Fruit fly (Drosophila melanogaster): ENCODE measurements around the gene Gp93.

The Gp93 gene

DNA sequence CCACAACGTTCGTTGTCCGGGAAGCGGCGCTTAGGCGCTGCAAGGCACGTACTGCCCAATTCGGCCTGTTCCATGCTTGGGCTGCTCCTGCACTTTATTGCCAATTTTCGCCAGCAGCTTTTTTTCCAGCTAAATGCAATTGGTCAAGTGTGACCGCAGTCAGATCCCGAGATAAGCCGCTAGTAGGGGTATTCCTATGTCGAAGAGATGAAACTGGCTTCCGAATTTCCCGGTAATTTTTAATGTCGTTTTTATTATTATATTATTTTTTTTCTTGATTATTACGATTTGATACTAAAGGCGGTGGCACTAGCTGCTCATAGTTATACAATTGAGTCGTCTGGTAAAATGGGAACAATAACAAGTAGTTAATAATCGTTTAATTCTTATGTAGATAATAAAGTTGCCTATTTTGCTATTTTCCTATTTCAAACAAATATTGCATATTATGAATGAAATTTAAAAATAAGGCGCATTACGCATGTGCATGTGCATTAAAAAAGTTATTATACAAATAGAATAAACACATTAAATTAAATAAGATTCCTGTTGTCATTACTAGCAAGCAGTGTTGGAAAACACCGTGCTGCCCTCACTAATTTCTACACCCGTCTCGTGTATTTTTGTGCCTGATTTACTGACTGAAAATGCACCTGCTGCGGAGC is 32.0 kb upstream of the Gp93 start, which contains the start of the genes CG5003 and mRpS22 (continued):
- TF ChIP-seq CG33213 (GFP tag; optimal IDR thresholded peaks at IDR 0.05): peak; percentile 58
- peak; percentile 80 for TF ChIP-seq nmo (GFP tag; optimal IDR thresholded peaks at IDR 0.05)
- peak; percentile 40 for TF ChIP-seq CG14667 (GFP tag; IDR thresholded peaks at IDR 0.05)
- peak; percentile 52; the same call in 1 of the 2 replicates for TF ChIP-seq CG7372 (GFP tag; IDR thresholded peaks at IDR 0.05)
- TF ChIP-seq CG2678 (tag; optimal IDR thresholded peaks at IDR 0.05): peak; percentile 78
- TF ChIP-seq Awh (GFP tag; IDR thresholded peaks at IDR 0.05): no peak
- TF ChIP-seq D19A (tag; optimal IDR thresholded peaks at IDR 0.05): no peak
- no peak for TF ChIP-seq D (optimal IDR thresholded peaks at IDR 0.05)
- peak; percentile 49 for TF ChIP-seq D (GFP tag; optimal IDR thresholded peaks at IDR 0.05)
- TF ChIP-seq Vsx1 (GFP tag; optimal IDR thresholded peaks at IDR 0.05): no peak
- peak; percentile 51 for TF ChIP-seq dmrt99B (tag; optimal IDR thresholded peaks at IDR 0.05)
- TF ChIP-seq sens-2 (GFP tag; IDR thresholded peaks at IDR 0.05): no peak
- no peak for TF ChIP-seq Hr78 (GFP tag; optimal IDR thresholded peaks at IDR 0.05)
- TF ChIP-seq pan (optimal IDR thresholded peaks at IDR 0.05): no peak
- peak in 1 of 2 experiments; percentile 59 for TF ChIP-seq pan (GFP tag; optimal IDR thresholded peaks at IDR 0.05 in 1 of 2, IDR thresholded peaks at IDR 0.05 in 1 of 2)
- peak; percentile 55 for TF ChIP-seq CG4820 (GFP tag; optimal IDR thresholded peaks at IDR 0.05)
- no peak for TF ChIP-seq ac (GFP tag; optimal IDR thresholded peaks at IDR 0.05)
- TF ChIP-seq bsh (GFP tag; optimal IDR thresholded peaks at IDR 0.05): peak in 1 of 2 experiments; percentile 26
- TF ChIP-seq CG6654 (GFP tag; optimal IDR thresholded peaks at IDR 0.05): peak; percentile 32
- TF ChIP-seq Nf-YB (GFP tag; optimal IDR thresholded peaks at IDR 0.05): peak; percentile 42
- TF ChIP-seq cwo (GFP tag; optimal IDR thresholded peaks at IDR 0.05): peak; percentile 27
- TF ChIP-seq CG10274 (GFP tag; optimal IDR thresholded peaks at IDR 0.05): no peak
- peak; percentile 19 for TF ChIP-seq cato (GFP tag; optimal IDR thresholded peaks at IDR 0.05; ENCODE audit: borderline replicate concordance)
- 0 out of 2 replicates have a peak, but pooled peaks have one; percentile 2 for TF ChIP-seq CG6272 (GFP tag; IDR thresholded peaks at IDR 0.05)
- no peak for TF ChIP-seq CG5953 (GFP tag; IDR thresholded peaks at IDR 0.05)
- no peak for TF ChIP-seq fu2 (GFP tag; optimal IDR thresholded peaks at IDR 0.05)
- TF ChIP-seq br (optimal IDR thresholded peaks at IDR 0.05): no peak
- no peak for TF ChIP-seq abd-A (tag; optimal IDR thresholded peaks at IDR 0.05)
- TF ChIP-seq sim (GFP tag; IDR thresholded peaks at IDR 0.05): no peak
- no peak for TF ChIP-seq Optix (GFP tag; IDR thresholded peaks at IDR 0.05)
- peak; percentile 48 for TF ChIP-seq exex (tag; optimal IDR thresholded peaks at IDR 0.05)
- peak; percentile 51 for TF ChIP-seq CG12942 (GFP tag; optimal IDR thresholded peaks at IDR 0.05)
- TF ChIP-seq gsb-n (tag; optimal IDR thresholded peaks at IDR 0.05): peak; percentile 54
- TF ChIP-seq dysf (GFP tag; IDR thresholded peaks at IDR 0.05): peak; percentile 21; the same call in 1 of the 3 replicates
- TF ChIP-seq CG13287 (GFP tag; IDR thresholded peaks at IDR 0.05; ENCODE audit: partially characterized antibody): peak; percentile 27; the same call in 1 of the 2 replicates
- peak; percentile 27 for TF ChIP-seq NC2α (GFP tag; optimal IDR thresholded peaks at IDR 0.05)
- TF ChIP-seq nerfin-1 (tag; optimal IDR thresholded peaks at IDR 0.05): peak; percentile 63
- no peak for TF ChIP-seq zf30C (GFP tag; optimal IDR thresholded peaks at IDR 0.05)
- 0 out of 2 replicates have a peak, but pooled peaks have one; percentile 37 for TF ChIP-seq Bgb (GFP tag; IDR thresholded peaks at IDR 0.05; ENCODE audit: partially characterized antibody)
- no peak for TF ChIP-seq CG13123 (GFP tag; optimal IDR thresholded peaks at IDR 0.05)
- TF ChIP-seq HLH54F (GFP tag; optimal IDR thresholded peaks at IDR 0.05): peak; percentile 7
- TF ChIP-seq CG2116 (GFP tag; optimal IDR thresholded peaks at IDR 0.05): peak; percentile 51
- peak; percentile 32 for TF ChIP-seq HmgZ (tag; optimal IDR thresholded peaks at IDR 0.05)
- no peak for TF ChIP-seq cad (GFP tag; optimal IDR thresholded peaks at IDR 0.05)
- TF ChIP-seq CG16863 (GFP tag; optimal IDR thresholded peaks at IDR 0.05): no peak
- TF ChIP-seq CG2120 (GFP tag; optimal IDR thresholded peaks at IDR 0.05): peak; percentile 59
- no peak for TF ChIP-seq CG12744 (GFP tag; optimal IDR thresholded peaks at IDR 0.05)
- TF ChIP-seq Oli (tag; optimal IDR thresholded peaks at IDR 0.05): peak; percentile 28
- TF ChIP-seq CG32772 (GFP tag; IDR thresholded peaks at IDR 0.05): 0 out of 2 replicates have a peak, but pooled peaks have one; percentile 54
- no peak for TF ChIP-seq nerfin-2 (GFP tag; IDR thresholded peaks at IDR 0.05; ENCODE audit: partially characterized antibody)

Data from whole organism, embryonic.